Fruit fly (Drosophila melanogaster) whole organism, embryonic: ENCODE data around the gene tsl.

ENCODE experiments used
- CG10543 ChIP-seq: fragments of 200-800 bp; sonication (Bioruptor generic); optimal IDR thresholded peaks from 3 replicates; lab custom pipeline; 2017; ENCODE audit warnings: missing biosample characterization, mild to moderate bottlenecking, missing genetic modification characterization, moderate library complexity
- CG11398 ChIP-seq: fragments of 200-800 bp; sonication (Bioruptor generic); optimal IDR thresholded peaks from 2 replicates; lab custom pipeline; 2016; ENCODE audit warnings: missing biosample characterization, missing genetic modification characterization
- CG12071 ChIP-seq: fragments of 200-800 bp; sonication (Bioruptor generic); optimal IDR thresholded peaks from 3 replicates; lab custom pipeline; 2018; ENCODE audit warnings: missing biosample characterization, mild to moderate bottlenecking, missing genetic modification characterization
- CG12942 ChIP-seq: fragments of 200-800 bp; sonication (Bioruptor generic); optimal IDR thresholded peaks from 3 replicates; lab custom pipeline; 2016; ENCODE audit warnings: missing biosample characterization, missing genetic modification characterization
- CG13424 ChIP-seq: fragments of 200-800 bp; sonication (Bioruptor generic); optimal IDR thresholded peaks from 2 replicates; lab custom pipeline; 2019; ENCODE audit warnings: missing biosample characterization, mild to moderate bottlenecking, missing genetic modification characterization, moderate library complexity
- CG1602 ChIP-seq: fragments of 200-800 bp; sonication (Bioruptor generic); optimal IDR thresholded peaks from 3 replicates; lab custom pipeline; 2016; ENCODE audit warnings: missing biosample characterization, missing genetic modification characterization
- CG16815 ChIP-seq: fragments of 200-800 bp; sonication (Bioruptor generic); optimal IDR thresholded peaks from 3 replicates; lab custom pipeline; 2017; ENCODE audit warnings: missing biosample characterization, mild to moderate bottlenecking, missing genetic modification characterization
- CG17568 ChIP-seq: fragments of 200-800 bp; sonication (Bioruptor generic); optimal IDR thresholded peaks from 2 replicates; lab custom pipeline; 2018; ENCODE audit warnings: missing biosample characterization, mild to moderate bottlenecking, missing genetic modification characterization, moderate library complexity
- CG18476 ChIP-seq: fragments of 200-800 bp; sonication (Bioruptor generic); optimal IDR thresholded peaks from 2 replicates; lab custom pipeline; 2016; ENCODE audit warnings: missing biosample characterization, mild to moderate bottlenecking, missing genetic modification characterization
- CG18599 ChIP-seq: fragments of 200-800 bp; sonication (Bioruptor generic); optimal IDR thresholded peaks from 3 replicates; lab custom pipeline; 2017; ENCODE audit warnings: missing biosample characterization, missing genetic modification characterization, mild to moderate bottlenecking, moderate library complexity, missing genetic modification reagents
- CG2678 ChIP-seq: fragments of 200-800 bp; sonication (Bioruptor generic); optimal IDR thresholded peaks from 3 replicates; lab custom pipeline; 2019; ENCODE audit warnings: missing biosample characterization, mild to moderate bottlenecking, missing genetic modification characterization, moderate library complexity
- CG30020 ChIP-seq: fragments of 200-800 bp; optimal IDR thresholded peaks from 2 replicates; lab custom pipeline; 2019; ENCODE audit warnings: missing biosample characterization, mild to moderate bottlenecking, missing genetic modification characterization, moderate library complexity
- CG3281 ChIP-seq: fragments of 200-800 bp; sonication (Bioruptor generic); optimal IDR thresholded peaks from 3 replicates; lab custom pipeline; 2017; ENCODE audit warnings: missing biosample characterization, mild to moderate bottlenecking, missing genetic modification characterization
- CG3407 ChIP-seq: fragments of 200-800 bp; sonication (Bioruptor generic); optimal IDR thresholded peaks from 2 replicates; lab custom pipeline; 2018; ENCODE audit warnings: missing biosample characterization, mild to moderate bottlenecking, missing genetic modification characterization
- CG3838 ChIP-seq: fragments of 200-800 bp; sonication (Bioruptor generic); optimal IDR thresholded peaks from 3 replicates; lab custom pipeline; 2016; ENCODE audit warnings: missing biosample characterization, missing genetic modification characterization
- CG4707 ChIP-seq: fragments of 200-800 bp; sonication (Bioruptor generic); optimal IDR thresholded peaks from 2 replicates; lab custom pipeline; 2018; ENCODE audit warnings: missing biosample characterization, mild to moderate bottlenecking, missing genetic modification characterization, moderate library complexity
- CG6654 ChIP-seq: fragments of 200-800 bp; sonication (Bioruptor generic); optimal IDR thresholded peaks from 2 replicates; lab custom pipeline; 2017; ENCODE audit warnings: missing biosample characterization, mild to moderate bottlenecking, missing genetic modification characterization
- CG6765 ChIP-seq: fragments of 200-800 bp; sonication (Bioruptor generic); optimal IDR thresholded peaks from 3 replicates; lab custom pipeline; 2017; ENCODE audit warnings: missing biosample characterization, mild to moderate bottlenecking, missing genetic modification characterization
- CG6854 ChIP-seq: fragments of 200-800 bp; sonication (Bioruptor generic); optimal IDR thresholded peaks from 3 replicates; lab custom pipeline; 2017; ENCODE audit warnings: missing biosample characterization, mild to moderate bottlenecking, missing genetic modification characterization
- CG7839 ChIP-seq: fragments of 200-800 bp; sonication (Bioruptor generic); optimal IDR thresholded peaks from 3 replicates; lab custom pipeline; 2018; ENCODE audit warnings: missing biosample characterization, mild to moderate bottlenecking, missing genetic modification characterization, moderate library complexity
- CG7963 ChIP-seq: fragments of 200-800 bp; sonication (Bioruptor generic); IDR thresholded peaks from 3 replicates; pipeline ENCODE4 v1.3.6; 2022; ENCODE audit warnings: missing biosample characterization, missing genetic modification characterization; ENCODE audit not compliant: partially characterized antibody
- D19A ChIP-seq: fragments of 200-800 bp; optimal IDR thresholded peaks from 3 replicates; lab custom pipeline; 2019; ENCODE audit warnings: missing biosample characterization, mild to moderate bottlenecking, missing genetic modification characterization, moderate library complexity
- Ets97D ChIP-seq: fragments of 200-800 bp; sonication (Bioruptor generic); optimal IDR thresholded peaks from 3 replicates; lab custom pipeline; 2016; ENCODE audit warnings: missing biosample characterization, missing genetic modification characterization
- Fer2 ChIP-seq: fragments of 200-800 bp; sonication (Bioruptor generic); optimal IDR thresholded peaks from 2 replicates; lab custom pipeline; 2018; ENCODE audit warnings: missing biosample characterization, mild to moderate bottlenecking, missing genetic modification characterization, moderate library complexity
- Kr ChIP-seq: fragments of 200-800 bp; sonication (Bioruptor generic); optimal IDR thresholded peaks from 2 replicates; lab custom pipeline; 2017; ENCODE audit warnings: missing biosample characterization, mild to moderate bottlenecking, missing genetic modification characterization
- Meics ChIP-seq: fragments of 200-800 bp; sonication (Bioruptor generic); optimal IDR thresholded peaks from 2 replicates; lab custom pipeline; 2017; ENCODE audit warnings: missing biosample characterization, mild to moderate bottlenecking, missing genetic modification characterization
- PHDP ChIP-seq: fragments of 200-800 bp; sonication (Bioruptor generic); optimal IDR thresholded peaks from 3 replicates; lab custom pipeline; 2018; ENCODE audit warnings: missing biosample characterization, mild to moderate bottlenecking, missing genetic modification characterization, moderate library complexity
- Side ChIP-seq: fragments of 200-800 bp; sonication (Bioruptor generic); optimal IDR thresholded peaks from 2 replicates; lab custom pipeline; 2016; ENCODE audit warnings: missing biosample characterization, missing genetic modification characterization
- Spps ChIP-seq: fragments of 200-800 bp; sonication (Bioruptor generic); optimal IDR thresholded peaks from 2 replicates; lab custom pipeline; 2018; ENCODE audit warnings: missing biosample characterization, mild to moderate bottlenecking, missing genetic modification characterization
- al ChIP-seq: fragments of 200-800 bp; sonication (Bioruptor generic); IDR thresholded peaks from 2 replicates; pipeline ENCODE4 v1.3.6; 2022; ENCODE audit warnings: missing biosample characterization, missing genetic modification characterization
- cas ChIP-seq: fragments of 200-800 bp; sonication (Bioruptor generic); IDR thresholded peaks from 2 replicates; pipeline ENCODE4 v1.3.6; 2022; ENCODE audit warnings: missing biosample characterization, missing genetic modification characterization
- cg ChIP-seq: fragments of 200-800 bp; sonication (Bioruptor generic); optimal IDR thresholded peaks from 3 replicates; lab custom pipeline; 2019; ENCODE audit warnings: missing biosample characterization, mild to moderate bottlenecking, missing genetic modification characterization, moderate library complexity
- dmrt99B ChIP-seq: fragments of 200-800 bp; sonication (Bioruptor generic); optimal IDR thresholded peaks from 2 replicates; lab custom pipeline; 2018; ENCODE audit warnings: missing biosample characterization, mild to moderate bottlenecking, missing genetic modification characterization, moderate library complexity
- en ChIP-seq: fragments of 200-800 bp; sonication (Bioruptor generic); optimal IDR thresholded peaks from 2 replicates; lab custom pipeline; 2016; ENCODE audit warnings: missing biosample characterization, missing genetic modification characterization
- fd96Cb ChIP-seq: fragments of 200-800 bp; sonication (Bioruptor generic); optimal IDR thresholded peaks from 2 replicates; lab custom pipeline; 2018; ENCODE audit warnings: missing biosample characterization, mild to moderate bottlenecking, missing genetic modification characterization, moderate library complexity
- fru ChIP-seq: fragments of >200 bp; optimal IDR thresholded peaks from 2 replicates; lab custom pipeline; 2017
- grn ChIP-seq: fragments of 200-800 bp; sonication (Bioruptor generic); optimal IDR thresholded peaks from 3 replicates; lab custom pipeline; 2017; ENCODE audit warnings: missing biosample characterization, missing genetic modification characterization
- hkb ChIP-seq, 2 experiments: fragments of 200-800 bp in 1 of 2; fragments of >200 bp in 1 of 2; sonication (Bioruptor generic) in 1 of 2; IDR thresholded peaks in 1 of 2; optimal IDR thresholded peaks in 1 of 2; 2 replicates each; pipeline versions ENCODE4 v1.3.6 to Lab custom; 2017 to 2022; ENCODE audit warnings: missing biosample characterization in 1 of 2, missing genetic modification characterization in 1 of 2
- lilli ChIP-seq: fragments of 200-800 bp; sonication (Bioruptor generic); optimal IDR thresholded peaks from 3 replicates; lab custom pipeline; 2016; ENCODE audit warnings: missing biosample characterization, missing genetic modification characterization
- mirr ChIP-seq: fragments of 200-800 bp; sonication (Bioruptor generic); optimal IDR thresholded peaks from 3 replicates; lab custom pipeline; 2018; ENCODE audit warnings: missing biosample characterization, mild to moderate bottlenecking, missing genetic modification characterization
- repo ChIP-seq: fragments of 200-800 bp; sonication (Bioruptor generic); optimal IDR thresholded peaks from 2 replicates; lab custom pipeline; 2016; ENCODE audit warnings: missing biosample characterization, missing genetic modification characterization
- sens ChIP-seq: fragments of 200-800 bp; sonication (Bioruptor generic); peaks from one replicate; lab custom pipeline; 2016; ENCODE audit warnings: missing biosample characterization, missing genetic modification characterization
- sim ChIP-seq: fragments of 200-800 bp; sonication (Bioruptor generic); IDR thresholded peaks from 2 replicates; pipeline ENCODE4 v1.3.6; 2022; ENCODE audit warnings: missing biosample characterization, missing genetic modification characterization
- tap ChIP-seq: fragments of 200-800 bp; optimal IDR thresholded peaks from 3 replicates; lab custom pipeline; 2019; ENCODE audit warnings: missing biosample characterization, mild to moderate bottlenecking, missing genetic modification characterization, moderate library complexity
- tio ChIP-seq: fragments of 200-800 bp; sonication (Bioruptor generic); optimal IDR thresholded peaks from 2 replicates; lab custom pipeline; 2017; ENCODE audit warnings: missing biosample characterization, missing genetic modification characterization, inconsistent platforms
- toy ChIP-seq: fragments of 200-800 bp; sonication (Bioruptor generic); IDR thresholded peaks from 2 replicates; pipeline ENCODE4 v1.3.6; 2022; ENCODE audit warnings: missing biosample characterization, missing genetic modification characterization
- tup ChIP-seq: fragments of 200-800 bp; sonication (Bioruptor generic); optimal IDR thresholded peaks from 2 replicates; lab custom pipeline; 2016; ENCODE audit warnings: missing biosample characterization, mild to moderate bottlenecking, missing genetic modification characterization, moderate library complexity
- wek ChIP-seq: fragments of 200-800 bp; sonication (Bioruptor generic); optimal IDR thresholded peaks from 3 replicates; lab custom pipeline; 2018; ENCODE audit warnings: missing biosample characterization, mild to moderate bottlenecking, missing genetic modification characterization, moderate library complexity
- z ChIP-seq: fragments of 200-800 bp; sonication (Bioruptor generic); IDR thresholded peaks from 3 replicates; pipeline ENCODE4 v1.3.6; 2022; ENCODE audit warnings: missing biosample characterization, missing genetic modification characterization
- zf30C ChIP-seq: fragments of 200-800 bp; sonication (Bioruptor generic); optimal IDR thresholded peaks from 3 replicates; lab custom pipeline; 2018; ENCODE audit warnings: missing biosample characterization, mild to moderate bottlenecking, missing genetic modification characterization

Gene tsl

DNA sequence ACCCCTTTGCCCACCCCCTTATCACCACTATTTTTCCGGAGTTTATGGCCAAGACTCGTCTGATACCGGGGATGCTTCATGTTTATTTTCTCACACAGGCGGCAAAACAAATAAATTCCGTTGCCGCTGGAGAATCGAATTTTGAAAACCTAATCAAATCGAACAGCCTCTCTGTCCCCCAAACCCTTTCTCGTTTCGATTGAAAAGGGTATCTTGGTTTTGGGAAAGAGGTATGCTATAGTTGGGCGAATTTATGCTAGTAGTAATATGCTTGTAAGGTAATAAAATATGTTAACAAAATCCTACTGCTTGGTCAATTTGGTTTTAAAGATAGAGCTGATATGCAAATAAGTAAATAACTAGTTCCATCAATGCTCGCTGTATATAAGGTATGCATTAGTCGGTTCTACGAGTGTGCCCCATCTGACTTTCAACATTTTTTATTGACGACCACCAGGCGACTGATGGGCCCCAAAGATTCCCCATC, 45.7 kb upstream of the tsl start (continued):
- TF ChIP-seq fd96Cb (tag; lab: Kevin White, UChicago): peak; percentile 81
- TF ChIP-seq Fer2 (tag; lab: Kevin White, UChicago): no peak
- no peak for TF ChIP-seq CG17568 (GFP tag; lab: Kevin White, UChicago)
- TF ChIP-seq en: peak; percentile 37
- peak; percentile 7 for TF ChIP-seq tap (tag; lab: Kevin White, UChicago)
- TF ChIP-seq repo (GFP tag; lab: Kevin White, UChicago): no peak
- TF ChIP-seq dmrt99B (tag; lab: Kevin White, UChicago): peak; percentile 62
- TF ChIP-seq CG16815 (GFP tag; lab: Kevin White, UChicago): peak; percentile 84
- peak; percentile 76 for TF ChIP-seq CG13424 (tag; lab: Kevin White, UChicago)
- no peak for TF ChIP-seq hkb (optimal IDR thresholded peaks at IDR 0.05; lab: Kevin White, UChicago)
- peak; percentile 67 for TF ChIP-seq hkb (GFP tag; IDR thresholded peaks at IDR 0.05; lab: Robert Waterston, UW)
- TF ChIP-seq Side (GFP tag; lab: Kevin White, UChicago): peak; percentile 76
- TF ChIP-seq sim (GFP tag; lab: Robert Waterston, UW): 0 out of 2 replicates have a peak, but pooled peaks have one; percentile 15
- no peak for TF ChIP-seq zf30C (GFP tag; lab: Kevin White, UChicago)
- peak; percentile 97 for TF ChIP-seq sens
- TF ChIP-seq CG4707 (GFP tag; lab: Kevin White, UChicago): peak; percentile 74
- no peak for TF ChIP-seq CG18599 (GFP tag; lab: Kevin White, UChicago)
- no peak for TF ChIP-seq mirr (GFP tag; lab: Kevin White, UChicago)
- peak; percentile 10 for TF ChIP-seq CG3838
- TF ChIP-seq tup (GFP tag; lab: Kevin White, UChicago): peak; percentile 46
- peak; percentile 80 for TF ChIP-seq CG7839 (tag; lab: Kevin White, UChicago)
- TF ChIP-seq Meics (GFP tag; lab: Kevin White, UChicago): no peak
- TF ChIP-seq CG6654: peak; percentile 12
- no peak for TF ChIP-seq al (GFP tag; lab: Robert Waterston, UW)
- no peak for TF ChIP-seq cas (GFP tag; lab: Robert Waterston, UW)
- no peak for TF ChIP-seq toy
- TF ChIP-seq CG6854 (GFP tag; lab: Kevin White, UChicago): no peak
- TF ChIP-seq cg: no peak
- peak; percentile 50 for TF ChIP-seq CG3407
- peak; percentile 23 for TF ChIP-seq CG30020 (tag; lab: Kevin White, UChicago)
- peak; percentile 67 for TF ChIP-seq CG2678
- peak; percentile 41 for TF ChIP-seq grn (GFP tag; lab: Kevin White, UChicago)
- TF ChIP-seq CG12071: no peak
- TF ChIP-seq fru (lab: Kevin White, UChicago): no peak
- no peak for TF ChIP-seq CG6765
- peak; percentile 47; the same call in 1 of the 3 replicates for TF ChIP-seq CG7963 (GFP tag; lab: Robert Waterston, UW)
- TF ChIP-seq tio: peak; percentile 62
- TF ChIP-seq CG1602 (GFP tag; lab: Kevin White, UChicago): peak; percentile 79
- TF ChIP-seq z (GFP tag; lab: Robert Waterston, UW): peak; percentile 56; the same call in 1 of the 3 replicates
- TF ChIP-seq wek (GFP tag; lab: Kevin White, UChicago): no peak
- TF ChIP-seq CG11398 (GFP tag; lab: Kevin White, UChicago): peak; percentile 76
- no peak for TF ChIP-seq CG10543
- TF ChIP-seq PHDP (tag; lab: Kevin White, UChicago): peak; percentile 69
- TF ChIP-seq Kr (GFP tag; lab: Kevin White, UChicago): peak; percentile 87
- TF ChIP-seq CG18476 (GFP tag; lab: Kevin White, UChicago): peak; percentile 38
- peak; percentile 70 for TF ChIP-seq lilli (GFP tag; lab: Kevin White, UChicago)
- TF ChIP-seq D19A (tag; lab: Kevin White, UChicago): peak; percentile 95
- no peak for TF ChIP-seq CG3281 (GFP tag; lab: Kevin White, UChicago)
- peak; percentile 83 for TF ChIP-seq Spps (tag; lab: Kevin White, UChicago)
- peak; percentile 58 for TF ChIP-seq CG12942
- TF ChIP-seq Ets97D: no peak
